Fruit fly (Drosophila melanogaster) whole organism, embryonic: ENCODE results near the gene Pvf3.

ENCODE experiments used
- ATbp ChIP-seq: fragments of 200-800 bp; sonication (Bioruptor generic); optimal IDR thresholded peaks from 2 replicates; lab custom pipeline; 2017; ENCODE audit warnings: missing biosample characterization, mild to moderate bottlenecking, missing genetic modification characterization, missing genetic modification reagents
- Aef1 ChIP-seq: fragments of 200-800 bp; sonication (Bioruptor generic); IDR thresholded peaks from 3 replicates; pipeline ENCODE4 v1.3.6; 2022; ENCODE audit warnings: missing biosample characterization, missing genetic modification characterization
- Bteb2 ChIP-seq: fragments of 200-800 bp; sonication (Bioruptor generic); optimal IDR thresholded peaks from 2 replicates; lab custom pipeline; 2016; ENCODE audit warnings: missing biosample characterization, missing genetic modification characterization
- CG11504 ChIP-seq: fragments of 200-800 bp; sonication (Bioruptor generic); optimal IDR thresholded peaks from 3 replicates; lab custom pipeline; 2019; ENCODE audit warnings: missing biosample characterization, mild to moderate bottlenecking, missing genetic modification characterization, moderate library complexity
- CG11696 ChIP-seq: fragments of 200-800 bp; sonication (Bioruptor generic); IDR thresholded peaks from 2 replicates; pipeline ENCODE4 v1.3.6; 2022; ENCODE audit warnings: missing biosample characterization, missing genetic modification characterization
- CG17186 ChIP-seq: fragments of 200-800 bp; sonication (Bioruptor generic); optimal IDR thresholded peaks from 3 replicates; lab custom pipeline; 2017; ENCODE audit warnings: missing biosample characterization, missing genetic modification reagents, missing genetic modification characterization
- CG17359 ChIP-seq: fragments of 200-800 bp; sonication (Bioruptor generic); optimal IDR thresholded peaks from 3 replicates; lab custom pipeline; 2018; ENCODE audit warnings: missing biosample characterization, mild to moderate bottlenecking, missing genetic modification characterization, moderate library complexity
- CG17612 ChIP-seq: fragments of 200-800 bp; sonication (Bioruptor generic); IDR thresholded peaks from 2 replicates; pipeline ENCODE4 v1.3.6; 2022; ENCODE audit warnings: missing biosample characterization, missing genetic modification characterization
- CG17829 ChIP-seq: fragments of 200-800 bp; optimal IDR thresholded peaks from 2 replicates; lab custom pipeline; 2019; ENCODE audit warnings: missing biosample characterization, mild to moderate bottlenecking, missing genetic modification characterization, moderate library complexity
- CG3065 ChIP-seq: fragments of 200-800 bp; sonication (Bioruptor generic); optimal IDR thresholded peaks from 2 replicates; lab custom pipeline; 2016; ENCODE audit warnings: missing biosample characterization, missing genetic modification characterization
- CG33213 ChIP-seq: fragments of 200-800 bp; sonication (Bioruptor generic); optimal IDR thresholded peaks from 3 replicates; lab custom pipeline; 2016; ENCODE audit warnings: missing biosample characterization, missing genetic modification characterization
- CG43689 ChIP-seq: fragments of 200-800 bp; sonication (Bioruptor generic); IDR thresholded peaks from 2 replicates; pipeline ENCODE4 v1.3.6; 2022; ENCODE audit warnings: missing biosample characterization, missing genetic modification characterization
- CG6254 ChIP-seq: fragments of 200-800 bp; sonication (Bioruptor generic); optimal IDR thresholded peaks from 3 replicates; lab custom pipeline; 2017; ENCODE audit warnings: mild to moderate bottlenecking, missing biosample characterization, missing genetic modification reagents, missing genetic modification characterization
- CG6854 ChIP-seq: fragments of 200-800 bp; sonication (Bioruptor generic); optimal IDR thresholded peaks from 3 replicates; lab custom pipeline; 2017; ENCODE audit warnings: missing biosample characterization, mild to moderate bottlenecking, missing genetic modification characterization
- CG8359 ChIP-seq: fragments of 200-800 bp; sonication (Bioruptor generic); optimal IDR thresholded peaks from 2 replicates; lab custom pipeline; 2017; ENCODE audit warnings: missing biosample characterization, mild to moderate bottlenecking, missing genetic modification characterization, borderline replicate concordance
- CG8388 ChIP-seq: fragments of 200-800 bp; sonication (Bioruptor generic); optimal IDR thresholded peaks from 2 replicates; lab custom pipeline; 2019; ENCODE audit warnings: missing biosample characterization, mild to moderate bottlenecking, missing genetic modification characterization, moderate library complexity
- CG9215 ChIP-seq: fragments of 200-800 bp; sonication (Bioruptor generic); IDR thresholded peaks from 2 replicates; pipeline ENCODE4 v1.3.6; 2022; ENCODE audit warnings: missing biosample characterization, missing genetic modification characterization
- CoRest ChIP-seq: fragments of 200-800 bp; sonication (Bioruptor generic); optimal IDR thresholded peaks from 3 replicates; lab custom pipeline; 2018; ENCODE audit warnings: missing biosample characterization, mild to moderate bottlenecking, missing genetic modification characterization, moderate library complexity
- D19B ChIP-seq: fragments of 200-800 bp; sonication (Bioruptor generic); optimal IDR thresholded peaks from 2 replicates; lab custom pipeline; 2017; ENCODE audit warnings: missing biosample characterization, mild to moderate bottlenecking, missing genetic modification characterization
- Doc2 ChIP-seq: fragments of 200-800 bp; sonication (Bioruptor generic); IDR thresholded peaks from 2 replicates; pipeline ENCODE4 v1.3.6; 2022; ENCODE audit warnings: missing biosample characterization, missing genetic modification characterization
- Dp ChIP-seq: fragments of 200-800 bp; sonication (Bioruptor generic); optimal IDR thresholded peaks from 2 replicates; lab custom pipeline; 2018; ENCODE audit warnings: missing biosample characterization, mild to moderate bottlenecking, missing genetic modification characterization, moderate library complexity
- ERR ChIP-seq: fragments of 200-800 bp; sonication (Bioruptor generic); optimal IDR thresholded peaks from 2 replicates; lab custom pipeline; 2016; ENCODE audit warnings: missing biosample characterization, missing genetic modification characterization
- Fer1 ChIP-seq: fragments of 200-800 bp; sonication (Bioruptor generic); optimal IDR thresholded peaks from 2 replicates; lab custom pipeline; 2017; ENCODE audit warnings: missing biosample characterization, mild to moderate bottlenecking, missing genetic modification characterization
- Hand ChIP-seq: fragments of 200-800 bp; sonication (Bioruptor generic); optimal IDR thresholded peaks from 2 replicates; lab custom pipeline; 2017; ENCODE audit warnings: mild to moderate bottlenecking, missing biosample characterization, missing genetic modification reagents, missing genetic modification characterization
- HmgD ChIP-seq: fragments of 200-800 bp; sonication (Bioruptor generic); optimal IDR thresholded peaks from 3 replicates; lab custom pipeline; 2016; ENCODE audit warnings: missing biosample characterization, missing genetic modification characterization
- Hr39 ChIP-seq: fragments of >200 bp; optimal IDR thresholded peaks from 2 replicates; lab custom pipeline; 2017
- Jarid2 ChIP-seq: fragments of 200-800 bp; sonication (Bioruptor generic); optimal IDR thresholded peaks from 3 replicates; lab custom pipeline; 2017; ENCODE audit warnings: mild to moderate bottlenecking, missing biosample characterization, missing genetic modification reagents, missing genetic modification characterization
- NfI ChIP-seq: fragments of 200-800 bp; sonication (Bioruptor generic); optimal IDR thresholded peaks from 3 replicates; lab custom pipeline; 2018; ENCODE audit warnings: missing biosample characterization, mild to moderate bottlenecking, missing genetic modification characterization, moderate library complexity
- Side ChIP-seq: fragments of 200-800 bp; sonication (Bioruptor generic); optimal IDR thresholded peaks from 2 replicates; lab custom pipeline; 2016; ENCODE audit warnings: missing biosample characterization, missing genetic modification characterization
- Trl ChIP-seq, 3 experiments: fragments of >200 bp in 2 of 3; fragments of 200-800 bp in 1 of 3; sonication (Bioruptor generic) in 1 of 3; optimal IDR thresholded peaks; 2 replicates in 1 of 3; 3 replicates in 2 of 3; lab custom pipeline; 2016 to 2017; ENCODE audit warnings: missing biosample characterization in 1 of 3, missing genetic modification characterization in 1 of 3
- YL-1 ChIP-seq: fragments of 200-800 bp; sonication (Bioruptor generic); optimal IDR thresholded peaks from 3 replicates; lab custom pipeline; 2017; ENCODE audit warnings: missing biosample characterization, mild to moderate bottlenecking, missing genetic modification characterization
- ab ChIP-seq: fragments of 200-800 bp; sonication (Bioruptor generic); optimal IDR thresholded peaks from 2 replicates; lab custom pipeline; 2016; ENCODE audit warnings: missing biosample characterization, missing genetic modification characterization
- aop ChIP-seq: fragments of 200-800 bp; sonication (Bioruptor generic); IDR thresholded peaks from 2 replicates; pipeline ENCODE4 v1.3.6; 2022; ENCODE audit warnings: missing biosample characterization, missing genetic modification characterization
- chinmo ChIP-seq: fragments of 200-800 bp; sonication (Bioruptor generic); IDR thresholded peaks from 4 replicates; pipeline ENCODE4 v1.3.6; 2022; ENCODE audit warnings: missing biosample characterization, missing genetic modification characterization; ENCODE audit not compliant: partially characterized antibody
- dysf ChIP-seq: fragments of 200-800 bp; sonication (Bioruptor generic); IDR thresholded peaks from 3 replicates; pipeline ENCODE4 v1.3.6; 2022; ENCODE audit warnings: missing biosample characterization, missing genetic modification characterization
- ftz-f1 ChIP-seq: fragments of 200-800 bp; sonication (Bioruptor generic); optimal IDR thresholded peaks from 2 replicates; lab custom pipeline; 2016; ENCODE audit warnings: missing biosample characterization, missing genetic modification characterization
- gcm ChIP-seq: fragments of 200-800 bp; sonication (Bioruptor generic); optimal IDR thresholded peaks from 2 replicates; lab custom pipeline; 2019; ENCODE audit warnings: missing biosample characterization, mild to moderate bottlenecking, missing genetic modification characterization, moderate library complexity
- jigr1 ChIP-seq: fragments of 200-800 bp; sonication (Bioruptor generic); IDR thresholded peaks from 3 replicates; pipeline ENCODE4 v1.3.6; 2022; ENCODE audit warnings: missing biosample characterization, missing genetic modification characterization
- kay ChIP-seq: fragments of 200-800 bp; sonication (Bioruptor generic); optimal IDR thresholded peaks from 2 replicates; lab custom pipeline; 2016; ENCODE audit warnings: missing biosample characterization, missing genetic modification characterization
- nom ChIP-seq: fragments of 200-800 bp; sonication (Bioruptor generic); optimal IDR thresholded peaks from 2 replicates; lab custom pipeline; 2017; ENCODE audit warnings: missing biosample characterization, missing genetic modification characterization, mild to moderate bottlenecking, moderate library complexity, missing genetic modification reagents
- pan ChIP-seq, 4 experiments: fragments of >200 bp in 3 of 4; fragments of 200-800 bp in 1 of 4; sonication (Bioruptor generic) in 1 of 4; optimal IDR thresholded peaks in 3 of 4; IDR thresholded peaks in 1 of 4; 2 replicates each; pipeline versions ENCODE4 v1.3.6 to Lab custom; 2017 to 2022; ENCODE audit warnings: missing biosample characterization in 2 of 4, missing genetic modification characterization in 2 of 4, mixed read lengths in 1 of 4
- pros ChIP-seq: fragments of 200-800 bp; sonication (Bioruptor generic); optimal IDR thresholded peaks from 3 replicates; lab custom pipeline; 2019; ENCODE audit warnings: missing biosample characterization, mild to moderate bottlenecking, missing genetic modification characterization, moderate library complexity
- ranshi ChIP-seq: fragments of 200-800 bp; sonication (Bioruptor generic); IDR thresholded peaks from 2 replicates; pipeline ENCODE4 v1.3.6; 2022; ENCODE audit warnings: missing biosample characterization, missing genetic modification characterization
- sens-2 ChIP-seq: fragments of 200-800 bp; sonication (Bioruptor generic); IDR thresholded peaks from 2 replicates; pipeline ENCODE4 v1.3.6; 2022; ENCODE audit warnings: missing biosample characterization, missing genetic modification characterization
- tgo ChIP-seq: fragments of 200-800 bp; sonication (Bioruptor generic); IDR thresholded peaks from 3 replicates; pipeline ENCODE4 v1.3.6; 2022; ENCODE audit warnings: missing biosample characterization, missing genetic modification characterization

Pvf3 gene

dm6 chr2L:7090922-7091321, 66.6 kb downstream of the Pvf3 start (continued):
- TF ChIP-seq CG6254 (no peak), CG11696 (GFP tag; lab: Robert Waterston, UW) (peak; percentile 69), tgo (peak; percentile 41; the same call in 1 of the 3 replicates), YL-1 (GFP tag; lab: Kevin White, UChicago) (no peak), ranshi (peak; percentile 49; the same call in 1 of the 2 replicates), CG3065 (no peak), CG17612 (GFP tag; lab: Robert Waterston, UW) (no peak), CG17829 (tag; lab: Kevin White, UChicago) (no peak), Aef1 (peak; percentile 25; the same call in 1 of the 3 replicates), CG33213 (no peak), D19B (GFP tag; lab: Kevin White, UChicago) (no peak), CG43689 (no peak), CoRest (tag; lab: Kevin White, UChicago) (peak; percentile 4), ab (GFP tag; lab: Kevin White, UChicago) (no peak), Bteb2 (GFP tag; lab: Kevin White, UChicago) (no peak), pros (no peak), pan (optimal IDR thresholded peaks at IDR 0.05; lab: Kevin White, UChicago) (no peak), pan (GFP tag; optimal IDR thresholded peaks at IDR 0.05 in 1 of 2, IDR thresholded peaks at IDR 0.05 in 1 of 2) (peak in 1 of 2 experiments; percentile 38), kay (GFP tag; lab: Kevin White, UChicago) (no peak), Hr39 (lab: Kevin White, UChicago) (no peak), Side (GFP tag; lab: Kevin White, UChicago) (no peak), CG17186 (no peak), gcm (GFP tag; lab: Kevin White, UChicago) (peak; percentile 17), ATbp (GFP tag; lab: Kevin White, UChicago) (no peak), ftz-f1 (GFP tag; lab: Kevin White, UChicago) (no peak), HmgD (GFP tag; lab: Kevin White, UChicago) (no peak)

- no peak for TF ChIP-seq Fer1 (GFP tag; lab: Kevin White, UChicago)
- TF ChIP-seq Hand: no peak
- no peak for TF ChIP-seq Dp
- TF ChIP-seq CG6854 (GFP tag; lab: Kevin White, UChicago): no peak
- no peak for TF ChIP-seq jigr1 (GFP tag; lab: Robert Waterston, UW)
- TF ChIP-seq CG8359 (GFP tag; lab: Kevin White, UChicago): no peak
- TF ChIP-seq chinmo (GFP tag; lab: Robert Waterston, UW): 0 out of 4 replicates have a peak, but pooled peaks have one; percentile 44
- no peak for TF ChIP-seq ERR
- TF ChIP-seq CG11504 (tag; lab: Kevin White, UChicago): peak; percentile 18
- peak; percentile 58 to 64 for TF ChIP-seq Trl (optimal IDR thresholded peaks at IDR 0.05; lab: Kevin White, UChicago)
- no peak for TF ChIP-seq Trl (GFP tag; optimal IDR thresholded peaks at IDR 0.05; lab: Kevin White, UChicago)
- TF ChIP-seq nom (GFP tag; lab: Kevin White, UChicago): peak; percentile 27
- no peak for TF ChIP-seq dysf (GFP tag; lab: Robert Waterston, UW)
- TF ChIP-seq CG17359 (tag; lab: Kevin White, UChicago): no peak
- no peak for TF ChIP-seq aop (GFP tag; lab: Robert Waterston, UW)
- no peak for TF ChIP-seq CG43689
- TF ChIP-seq CG9215: peak; percentile 56
- no peak for TF ChIP-seq NfI (GFP tag; lab: Kevin White, UChicago)
- no peak for TF ChIP-seq Doc2
- TF ChIP-seq sens-2 (GFP tag; lab: Robert Waterston, UW): no peak
- TF ChIP-seq CG8388 (GFP tag; lab: Kevin White, UChicago): no peak
- TF ChIP-seq Jarid2 (GFP tag; lab: Kevin White, UChicago): peak; percentile 73
- TF ChIP-seq, all 482 proteins: peak for 6
Observed at dm6 chr2L:7084410-7084809, 73.1 kb downstream of the Pvf3 start, which contains the start of gene Pvf2. Gene Pvf2 (minus strand): TSS chr2L:7084635.
